Fruit fly (Drosophila melanogaster) S2 (cell line): ENCODE data around the gene MSAmiP.

Source experiments
- CG8478 ChIP-seq: fragments of >200 bp; optimal IDR thresholded peaks from 2 replicates; lab custom pipeline; 2018
- CTCF ChIP-seq, 2 experiments: fragments of >200 bp; optimal IDR thresholded peaks; 2 replicates each; lab custom pipeline; 2018

DNA sequence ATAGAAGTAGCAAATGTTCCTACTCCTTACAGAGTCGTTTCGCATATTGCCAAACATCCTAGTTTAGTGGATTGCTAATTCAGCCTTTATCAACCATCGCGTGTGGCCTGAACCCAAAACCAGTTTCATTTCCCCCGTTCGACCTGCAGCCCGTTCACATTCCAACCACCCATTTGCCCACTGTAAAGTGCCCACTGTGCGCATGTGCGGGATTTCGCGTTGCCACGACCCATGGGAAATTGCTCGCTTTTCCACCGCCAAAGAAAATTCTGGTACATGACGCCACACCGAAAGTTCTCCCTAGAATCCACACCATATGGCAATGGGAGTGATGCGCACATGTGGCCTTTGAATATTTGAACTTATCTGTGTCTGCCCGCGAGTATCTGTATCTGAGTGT, 2.8 kb downstream of the MSAmiP start:
- TF ChIP-seq CG8478 (no peak), CTCF (optimal IDR thresholded peaks at IDR 0.05; lab: Kevin White, UChicago) (no peak)
